Worm (Caenorhabditis elegans): ENCODE measurements around the gene W06A11.1.

DNA sequence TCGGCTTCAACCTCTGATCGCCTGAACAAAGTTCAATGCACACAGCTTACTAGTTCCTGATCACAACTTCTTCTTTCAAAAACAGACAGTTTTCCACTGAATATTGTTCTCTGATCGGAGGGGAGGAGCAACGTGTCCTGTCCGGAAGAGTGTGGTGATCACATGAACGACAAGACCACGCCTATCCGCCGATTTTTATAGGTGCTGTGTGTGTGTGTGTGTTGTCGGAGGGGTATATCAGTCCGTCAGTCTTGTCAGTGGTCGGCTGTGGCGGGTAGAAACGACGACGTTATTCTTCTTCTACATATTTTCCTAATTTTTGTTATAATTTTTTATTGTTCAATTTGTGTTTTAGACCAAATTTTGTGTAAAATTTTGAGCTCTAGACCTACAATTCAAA is 23.4 kb downstream of the W06A11.1 start:
- TF ChIP-seq ztf-11 (tag; optimal IDR thresholded peaks at IDR 0.05) = no peak
- no peak for TF ChIP-seq egl-27 (tag; optimal IDR thresholded peaks at IDR 0.05)
- no peak for TF ChIP-seq mep-1 (tag; optimal IDR thresholded peaks at IDR 0.05)
- TF ChIP-seq ceh-82 (tag; optimal IDR thresholded peaks at IDR 0.05) = no peak
- no peak for TF ChIP-seq F10B5.3 (tag; optimal IDR thresholded peaks at IDR 0.05)
- no peak for TF ChIP-seq aly-2 (tag; optimal IDR thresholded peaks at IDR 0.05)
- no peak for TF ChIP-seq pha-4 (GFP tag; IDR thresholded peaks at IDR 0.05)
- TF ChIP-seq pha-4 (tag; optimal IDR thresholded peaks at IDR 0.05) = no peak

Data from whole organism, L4 larva.